Fruit fly (Drosophila melanogaster) whole organism, embryonic: Measurements from ENCODE around the gene CG9961.
A peak's percentile ranks its signal among the peaks of the same experiment; 100 is the strongest.

Source experiments
- Aef1 ChIP-seq: fragments of 200-800 bp; sonication (Bioruptor generic); IDR thresholded peaks from 3 replicates; pipeline ENCODE4 v1.3.6; 2022; ENCODE audit warnings: missing biosample characterization, missing genetic modification characterization
- Antp ChIP-seq: fragments of 200-800 bp; sonication (Bioruptor generic); optimal IDR thresholded peaks from 3 replicates; lab custom pipeline; 2016; ENCODE audit warnings: missing biosample characterization, missing genetic modification characterization
- CG11093 ChIP-seq: fragments of 200-800 bp; sonication (Bioruptor generic); IDR thresholded peaks from 3 replicates; pipeline ENCODE4 v1.3.6; 2022; ENCODE audit warnings: missing biosample characterization, missing genetic modification characterization
- CG11504 ChIP-seq: fragments of 200-800 bp; sonication (Bioruptor generic); optimal IDR thresholded peaks from 3 replicates; lab custom pipeline; 2019; ENCODE audit warnings: missing biosample characterization, mild to moderate bottlenecking, missing genetic modification characterization, moderate library complexity
- CG13894 ChIP-seq: fragments of 200-800 bp; sonication (Bioruptor generic); optimal IDR thresholded peaks from 3 replicates; lab custom pipeline; 2018; ENCODE audit warnings: missing biosample characterization, mild to moderate bottlenecking, missing genetic modification characterization, moderate library complexity
- CG15601 ChIP-seq: fragments of 200-800 bp; sonication (Bioruptor generic); optimal IDR thresholded peaks from 3 replicates; lab custom pipeline; 2019; ENCODE audit warnings: missing biosample characterization, mild to moderate bottlenecking, missing genetic modification characterization, moderate library complexity
- CG16863 ChIP-seq: fragments of 200-800 bp; sonication (Bioruptor generic); optimal IDR thresholded peaks from 3 replicates; lab custom pipeline; 2016; ENCODE audit warnings: missing biosample characterization, missing genetic modification characterization
- CG1792 ChIP-seq: fragments of 200-800 bp; sonication (Bioruptor generic); optimal IDR thresholded peaks from 2 replicates; lab custom pipeline; 2016; ENCODE audit warnings: missing biosample characterization, missing genetic modification characterization
- CG2116 ChIP-seq: fragments of 200-800 bp; sonication (Bioruptor generic); optimal IDR thresholded peaks from 3 replicates; lab custom pipeline; 2018; ENCODE audit warnings: missing biosample characterization, mild to moderate bottlenecking, missing genetic modification characterization
- CG31224 ChIP-seq: fragments of 200-800 bp; sonication (Bioruptor generic); IDR thresholded peaks from 2 replicates; pipeline ENCODE4 v1.3.6; 2022; ENCODE audit warnings: missing biosample characterization, missing genetic modification characterization
- CG31441 ChIP-seq: fragments of 200-800 bp; sonication (Bioruptor generic); IDR thresholded peaks from 2 replicates; pipeline ENCODE4 v1.3.6; 2022; ENCODE audit warnings: missing biosample characterization, missing genetic modification characterization
- CG33557 ChIP-seq: fragments of 200-800 bp; sonication (Bioruptor generic); optimal IDR thresholded peaks from 2 replicates; lab custom pipeline; 2019; ENCODE audit warnings: missing biosample characterization, mild to moderate bottlenecking, missing genetic modification characterization, moderate library complexity
- CG3407 ChIP-seq: fragments of 200-800 bp; sonication (Bioruptor generic); optimal IDR thresholded peaks from 2 replicates; lab custom pipeline; 2018; ENCODE audit warnings: missing biosample characterization, mild to moderate bottlenecking, missing genetic modification characterization
- CG3838 ChIP-seq: fragments of 200-800 bp; sonication (Bioruptor generic); optimal IDR thresholded peaks from 3 replicates; lab custom pipeline; 2016; ENCODE audit warnings: missing biosample characterization, missing genetic modification characterization
- CG3847 ChIP-seq: fragments of 200-800 bp; sonication (Bioruptor generic); IDR thresholded peaks from 2 replicates; pipeline ENCODE4 v1.3.6; 2022; ENCODE audit warnings: missing biosample characterization, missing genetic modification characterization
- CG4730 ChIP-seq: fragments of 200-800 bp; sonication (Bioruptor generic); IDR thresholded peaks from 2 replicates; pipeline ENCODE4 v1.3.6; 2022; ENCODE audit warnings: missing biosample characterization, missing genetic modification characterization
- CG5245 ChIP-seq: fragments of 200-800 bp; sonication (Bioruptor generic); optimal IDR thresholded peaks from 3 replicates; lab custom pipeline; 2016; ENCODE audit warnings: missing biosample characterization, missing genetic modification characterization
- CG7357 ChIP-seq: fragments of 200-800 bp; sonication (Bioruptor generic); IDR thresholded peaks from 3 replicates; pipeline ENCODE4 v1.3.6; 2022; ENCODE audit warnings: missing biosample characterization, missing genetic modification characterization
- CG7372 ChIP-seq: fragments of 200-800 bp; sonication (Bioruptor generic); IDR thresholded peaks from 2 replicates; pipeline ENCODE4 v1.3.6; 2022; ENCODE audit warnings: missing biosample characterization, missing genetic modification characterization
- CG8765 ChIP-seq: fragments of 200-800 bp; sonication (Bioruptor generic); IDR thresholded peaks from 2 replicates; pipeline ENCODE4 v1.3.6; 2022; ENCODE audit warnings: missing biosample characterization, missing genetic modification characterization
- CG9437 ChIP-seq: fragments of 200-800 bp; sonication (Bioruptor generic); optimal IDR thresholded peaks from 2 replicates; lab custom pipeline; 2018; ENCODE audit warnings: missing biosample characterization, mild to moderate bottlenecking, missing genetic modification characterization
- CG9609 ChIP-seq: fragments of 200-800 bp; sonication (Bioruptor generic); optimal IDR thresholded peaks from 3 replicates; lab custom pipeline; 2016; ENCODE audit warnings: missing biosample characterization, missing genetic modification characterization
- Dfd ChIP-seq, 2 experiments: fragments of >200 bp; optimal IDR thresholded peaks; 2 replicates each; lab custom pipeline; 2017; ENCODE audit warnings: missing biosample characterization in 2 of 2, missing genetic modification characterization in 2 of 2
- Eip74EF ChIP-seq, 2 experiments: fragments of 200-800 bp in 1 of 2; fragments of >200 bp in 1 of 2; sonication (Bioruptor generic) in 1 of 2; optimal IDR thresholded peaks; 2 replicates each; lab custom pipeline; 2017 to 2019; ENCODE audit warnings: missing biosample characterization in 2 of 2, missing genetic modification characterization in 2 of 2, mild to moderate bottlenecking in 1 of 2, moderate library complexity in 1 of 2
- Ets97D ChIP-seq: fragments of 200-800 bp; sonication (Bioruptor generic); optimal IDR thresholded peaks from 3 replicates; lab custom pipeline; 2016; ENCODE audit warnings: missing biosample characterization, missing genetic modification characterization
- Fer3 ChIP-seq: fragments of 200-800 bp; sonication (Bioruptor generic); optimal IDR thresholded peaks from 2 replicates; lab custom pipeline; 2018; ENCODE audit warnings: missing biosample characterization, mild to moderate bottlenecking, missing genetic modification characterization, moderate library complexity
- HLH54F ChIP-seq: fragments of 200-800 bp; sonication (Bioruptor generic); optimal IDR thresholded peaks from 3 replicates; lab custom pipeline; 2016; ENCODE audit warnings: missing biosample characterization, missing genetic modification characterization
- Hsf ChIP-seq: fragments of 200-800 bp; sonication (Bioruptor generic); optimal IDR thresholded peaks from 3 replicates; lab custom pipeline; 2016; ENCODE audit warnings: missing biosample characterization, missing genetic modification characterization
- Neu2 ChIP-seq: fragments of 200-800 bp; sonication (Bioruptor generic); optimal IDR thresholded peaks from 3 replicates; lab custom pipeline; 2016; ENCODE audit warnings: missing biosample characterization, missing genetic modification characterization, borderline replicate concordance
- Nf-YB ChIP-seq: fragments of 200-800 bp; sonication (Bioruptor generic); optimal IDR thresholded peaks from 3 replicates; lab custom pipeline; 2019; ENCODE audit warnings: missing biosample characterization, mild to moderate bottlenecking, missing genetic modification characterization, moderate library complexity
- Optix ChIP-seq: fragments of 200-800 bp; sonication (Bioruptor generic); IDR thresholded peaks from 3 replicates; pipeline ENCODE4 v1.3.6; 2022; ENCODE audit warnings: missing biosample characterization, missing genetic modification characterization
- Scr ChIP-seq: fragments of 200-800 bp; sonication (Bioruptor generic); IDR thresholded peaks from 2 replicates; pipeline ENCODE4 v1.3.6; 2022; ENCODE audit warnings: missing biosample characterization, missing genetic modification characterization; ENCODE audit not compliant: partially characterized antibody
- Six4 ChIP-seq: fragments of 200-800 bp; sonication (Bioruptor generic); optimal IDR thresholded peaks from 2 replicates; lab custom pipeline; 2016; ENCODE audit warnings: missing biosample characterization, missing genetic modification characterization
- TFAM ChIP-seq: fragments of 200-800 bp; sonication (Bioruptor generic); optimal IDR thresholded peaks from 2 replicates; lab custom pipeline; 2017; ENCODE audit warnings: missing biosample characterization, missing genetic modification characterization, inconsistent platforms
- cad ChIP-seq: fragments of >200 bp; optimal IDR thresholded peaks from 2 replicates; lab custom pipeline; 2017; ENCODE audit warnings: missing biosample characterization, missing genetic modification characterization
- crp ChIP-seq, 2 experiments: fragments of 200-800 bp; sonication (Bioruptor generic); optimal IDR thresholded peaks; 2 replicates in 1 of 2; 3 replicates in 1 of 2; lab custom pipeline; 2017; ENCODE audit warnings: missing biosample characterization in 2 of 2, missing genetic modification characterization in 2 of 2, mild to moderate bottlenecking in 1 of 2, moderate library complexity in 1 of 2
- dmrt99B ChIP-seq: fragments of 200-800 bp; sonication (Bioruptor generic); optimal IDR thresholded peaks from 2 replicates; lab custom pipeline; 2018; ENCODE audit warnings: missing biosample characterization, mild to moderate bottlenecking, missing genetic modification characterization, moderate library complexity
- eyg ChIP-seq: fragments of 200-800 bp; sonication (Bioruptor generic); optimal IDR thresholded peaks from 3 replicates; lab custom pipeline; 2016; ENCODE audit warnings: missing biosample characterization, missing genetic modification characterization
- fd96Cb ChIP-seq: fragments of 200-800 bp; sonication (Bioruptor generic); optimal IDR thresholded peaks from 2 replicates; lab custom pipeline; 2018; ENCODE audit warnings: missing biosample characterization, mild to moderate bottlenecking, missing genetic modification characterization, moderate library complexity
- gem ChIP-seq: fragments of 200-800 bp; sonication (Bioruptor generic); optimal IDR thresholded peaks from 2 replicates; lab custom pipeline; 2019; ENCODE audit warnings: missing biosample characterization, mild to moderate bottlenecking, missing genetic modification characterization, moderate library complexity
- gsb ChIP-seq: fragments of 200-800 bp; sonication (Bioruptor generic); IDR thresholded peaks from 2 replicates; pipeline ENCODE4 v1.3.6; 2022; ENCODE audit warnings: missing biosample characterization, missing genetic modification characterization
- hb ChIP-seq: fragments of 200-800 bp; sonication (Bioruptor generic); IDR thresholded peaks from 3 replicates; pipeline ENCODE4 v1.3.6; 2022; ENCODE audit warnings: missing biosample characterization, missing genetic modification characterization; ENCODE audit not compliant: partially characterized antibody
- mam ChIP-seq: fragments of 200-800 bp; sonication (Bioruptor generic); optimal IDR thresholded peaks from 3 replicates; lab custom pipeline; 2016; ENCODE audit warnings: missing biosample characterization, missing genetic modification characterization
- pum ChIP-seq: fragments of 200-800 bp; sonication (Bioruptor generic); optimal IDR thresholded peaks from 2 replicates; lab custom pipeline; 2016; ENCODE audit warnings: missing biosample characterization, missing genetic modification characterization
- rib ChIP-seq: fragments of 200-800 bp; sonication (Bioruptor generic); IDR thresholded peaks from 2 replicates; pipeline ENCODE4 v1.3.6; 2022; ENCODE audit warnings: missing biosample characterization, missing genetic modification characterization
- slbo ChIP-seq: fragments of 200-800 bp; sonication (Bioruptor generic); IDR thresholded peaks from 2 replicates; pipeline ENCODE4 v1.3.6; 2022; ENCODE audit warnings: missing biosample characterization, missing genetic modification characterization
- sr ChIP-seq: fragments of 200-800 bp; sonication (Bioruptor generic); IDR thresholded peaks from 3 replicates; pipeline ENCODE4 v1.3.6; 2022; ENCODE audit warnings: missing biosample characterization, missing genetic modification characterization
- tin ChIP-seq: fragments of 200-800 bp; sonication (Bioruptor generic); optimal IDR thresholded peaks from 3 replicates; lab custom pipeline; 2016; ENCODE audit warnings: missing biosample characterization, missing genetic modification characterization
- trem ChIP-seq: fragments of 200-800 bp; optimal IDR thresholded peaks from 3 replicates; lab custom pipeline; 2019; ENCODE audit warnings: missing biosample characterization, mild to moderate bottlenecking, missing genetic modification characterization, moderate library complexity
- zf30C ChIP-seq: fragments of 200-800 bp; sonication (Bioruptor generic); optimal IDR thresholded peaks from 3 replicates; lab custom pipeline; 2018; ENCODE audit warnings: missing biosample characterization, mild to moderate bottlenecking, missing genetic modification characterization

The CG9961 gene

DNA sequence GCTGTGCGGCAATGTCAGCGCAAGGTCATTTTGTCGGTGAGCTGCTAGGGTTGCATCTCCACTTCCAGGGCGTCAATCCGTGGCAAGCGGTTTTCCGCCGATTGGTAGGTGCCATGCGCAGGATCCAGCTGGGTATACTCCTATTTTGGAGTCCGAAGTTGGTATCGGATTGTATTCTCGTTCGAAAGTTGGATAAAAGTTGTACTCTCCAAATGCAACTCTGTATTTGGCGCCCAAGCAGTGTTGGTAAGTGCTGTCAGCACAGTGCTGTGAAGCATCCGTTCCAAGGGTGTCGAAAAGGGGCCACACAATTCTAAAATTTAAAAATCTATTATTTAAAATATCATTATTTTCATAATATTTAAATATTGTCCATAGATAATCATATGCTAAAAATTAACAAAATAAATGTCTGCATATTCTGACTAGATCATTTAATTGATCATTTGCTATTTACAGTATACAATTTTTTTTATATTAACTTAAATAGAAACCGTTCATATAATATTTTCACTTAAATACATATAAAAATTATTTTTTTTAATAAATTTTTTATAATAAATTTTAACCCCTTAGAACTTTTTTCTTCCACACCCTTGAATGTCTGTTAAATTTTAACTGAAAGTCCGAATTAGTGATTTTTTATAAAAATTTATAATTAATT, 3.9 kb upstream of the CG9961 start (continued):
- TF ChIP-seq zf30C (GFP tag; lab: Kevin White, UChicago) (peak; percentile 40), CG11093 (GFP tag; lab: Robert Waterston, UW) (peak; percentile 74), CG13894 (tag; lab: Kevin White, UChicago) (peak; percentile 94), cad (GFP tag; lab: Kevin White, UChicago) (no peak), Six4 (GFP tag; lab: Kevin White, UChicago) (peak; percentile 66), Eip74EF (GFP tag; optimal IDR thresholded peaks at IDR 0.05; lab: Kevin White, UChicago) (peak in 1 of 2 experiments; percentile 4), CG33557 (GFP tag; lab: Kevin White, UChicago) (peak; percentile 67), CG8765 (GFP tag; lab: Robert Waterston, UW) (peak; percentile 76), hb (no peak), CG9609 (GFP tag; lab: Kevin White, UChicago) (peak; percentile 82), CG5245 (GFP tag; lab: Kevin White, UChicago) (peak; percentile 86), trem (peak; percentile 74), Nf-YB (GFP tag; lab: Kevin White, UChicago) (peak; percentile 67), CG3838 (GFP tag; lab: Kevin White, UChicago) (no peak), mam (peak; percentile 90), CG1792 (peak; percentile 74), TFAM (GFP tag; lab: Kevin White, UChicago) (no peak), rib (GFP tag; lab: Robert Waterston, UW) (peak; percentile 82), slbo (peak; percentile 94), Scr (peak; percentile 56; the same call in 1 of the 2 replicates), CG3847 (GFP tag; lab: Robert Waterston, UW) (peak; percentile 96), CG11504 (tag; lab: Kevin White, UChicago) (peak; percentile 91), Dfd (GFP tag; optimal IDR thresholded peaks at IDR 0.05; lab: Kevin White, UChicago) (no peak), CG31224 (GFP tag; lab: Robert Waterston, UW) (peak; percentile 80), CG15601 (peak; percentile 76), Fer3 (tag; lab: Kevin White, UChicago) (peak; percentile 85), gsb (GFP tag; lab: Robert Waterston, UW) (peak; percentile 73), Ets97D (GFP tag; lab: Kevin White, UChicago) (peak; percentile 94), crp (GFP tag; optimal IDR thresholded peaks at IDR 0.05; lab: Kevin White, UChicago) (peak in 1 of 2 experiments; percentile 64), sr (GFP tag; lab: Robert Waterston, UW) (no peak), CG16863 (GFP tag; lab: Kevin White, UChicago) (peak; percentile 60), fd96Cb (tag; lab: Kevin White, UChicago) (peak; percentile 72), Aef1 (GFP tag; lab: Robert Waterston, UW) (peak; percentile 79), eyg (GFP tag; lab: Kevin White, UChicago) (peak; percentile 47), CG7372 (GFP tag; lab: Robert Waterston, UW) (peak; percentile 82), tin (GFP tag; lab: Kevin White, UChicago) (peak; percentile 88), HLH54F (GFP tag; lab: Kevin White, UChicago) (peak; percentile 85), dmrt99B (tag; lab: Kevin White, UChicago) (peak; percentile 66), CG31441 (no peak; the same call in 1 of the 2 replicates), CG2116 (GFP tag; lab: Kevin White, UChicago) (peak; percentile 99), Neu2 (GFP tag; lab: Kevin White, UChicago) (peak; percentile 40), CG7357 (GFP tag; lab: Robert Waterston, UW) (peak; percentile 72), Hsf (peak; percentile 81), gem (tag; lab: Kevin White, UChicago) (peak; percentile 95), CG3407 (GFP tag; lab: Kevin White, UChicago) (peak; percentile 59), CG4730 (GFP tag; lab: Robert Waterston, UW) (peak; percentile 82), Optix (GFP tag; lab: Robert Waterston, UW) (peak; percentile 80), CG9437 (GFP tag; lab: Kevin White, UChicago) (peak; percentile 87), Antp (GFP tag; lab: Kevin White, UChicago) (peak; percentile 87), pum (GFP tag; lab: Kevin White, UChicago) (peak; percentile 71)
